Fruit fly (Drosophila melanogaster): ENCODE results near the gene CG2955.

CG2955 gene

dm6 chr2L:4121402-4121801 lies 27.7 kb upstream of the CG2955 start, which contains the start of gene Sr-CI:
Sr-CI (plus strand) TSS chr2L:4121702.
- TF ChIP-seq CG17806 (tag; optimal IDR thresholded peaks at IDR 0.05) (no peak), CG34367 (tag; optimal IDR thresholded peaks at IDR 0.05) (no peak), D1 (tag; optimal IDR thresholded peaks at IDR 0.05) (no peak), CG4496 (GFP tag; IDR thresholded peaks at IDR 0.05) (no peak), CG15710 (tag; optimal IDR thresholded peaks at IDR 0.05) (no peak), gl (tag; optimal IDR thresholded peaks at IDR 0.05) (no peak), CG10348 (GFP tag; IDR thresholded peaks at IDR 0.05) (no peak), CG8301 (tag; optimal IDR thresholded peaks at IDR 0.05) (no peak), Snoo (tag; optimal IDR thresholded peaks at IDR 0.05) (no peak), fd96Ca (GFP tag; IDR thresholded peaks at IDR 0.05) (no peak), Ets98B (GFP tag; IDR thresholded peaks at IDR 0.05) (no peak), Pif1A (GFP tag; optimal IDR thresholded peaks at IDR 0.05) (no peak), CG9948 (tag; optimal IDR thresholded peaks at IDR 0.05) (no peak), Pif1B (GFP tag; optimal IDR thresholded peaks at IDR 0.05) (no peak), CG32121 (GFP tag; IDR thresholded peaks at IDR 0.05) (no peak)

dm6 chr2L:4123050-4123449 lies 26.0 kb upstream of the CG2955 start:
- TF ChIP-seq CG8301 (tag; optimal IDR thresholded peaks at IDR 0.05) (no peak), CG15710 (tag; optimal IDR thresholded peaks at IDR 0.05) (no peak), CG13204 (GFP tag; optimal IDR thresholded peaks at IDR 0.05) (no peak), Ets98B (GFP tag; IDR thresholded peaks at IDR 0.05) (no peak), gl (tag; optimal IDR thresholded peaks at IDR 0.05) (no peak), CG32121 (GFP tag; IDR thresholded peaks at IDR 0.05) (no peak)

dm6 chr2L:4124629-4125350 lies 24.3 kb upstream of the CG2955 start:
- TF ChIP-seq CG15710 (tag; optimal IDR thresholded peaks at IDR 0.05), result peak; percentile 18
- peak; percentile 32 for TF ChIP-seq CG8159 (tag; optimal IDR thresholded peaks at IDR 0.05)
- no peak for TF ChIP-seq CG34367 (tag; optimal IDR thresholded peaks at IDR 0.05)

DNA sequence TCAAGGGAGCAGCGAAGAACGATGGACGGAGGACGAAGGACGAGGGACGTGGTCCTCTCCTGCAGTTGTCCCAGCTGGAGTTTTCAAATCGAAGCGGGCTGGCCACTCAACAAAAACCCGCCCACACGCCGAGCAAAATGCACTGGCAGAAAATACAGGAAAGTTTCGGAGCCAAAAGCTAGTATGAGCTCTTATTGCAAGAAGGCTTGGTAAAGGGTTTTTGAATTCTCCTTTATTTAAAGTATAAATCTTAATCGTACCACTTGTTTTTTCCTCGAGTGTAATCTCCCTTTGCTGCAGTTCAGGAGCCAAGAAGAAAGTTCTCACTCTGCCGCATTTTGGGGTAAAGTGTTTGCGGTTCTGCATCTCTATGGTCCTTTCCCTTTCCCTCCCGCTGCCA lies 20.2 kb upstream of the CG2955 start:
- TF ChIP-seq CG9948 (tag; optimal IDR thresholded peaks at IDR 0.05) (no peak), CG8159 (tag; optimal IDR thresholded peaks at IDR 0.05) (peak; percentile 21), CG15710 (tag; optimal IDR thresholded peaks at IDR 0.05) (peak; percentile 1)

dm6 chr2L:4132303-4132702 lies 16.8 kb upstream of the CG2955 start:
- TF ChIP-seq CG12605 (GFP tag; IDR thresholded peaks at IDR 0.05) (no peak), D1 (tag; optimal IDR thresholded peaks at IDR 0.05) (no peak), Ets98B (GFP tag; IDR thresholded peaks at IDR 0.05) (no peak)

DNA sequence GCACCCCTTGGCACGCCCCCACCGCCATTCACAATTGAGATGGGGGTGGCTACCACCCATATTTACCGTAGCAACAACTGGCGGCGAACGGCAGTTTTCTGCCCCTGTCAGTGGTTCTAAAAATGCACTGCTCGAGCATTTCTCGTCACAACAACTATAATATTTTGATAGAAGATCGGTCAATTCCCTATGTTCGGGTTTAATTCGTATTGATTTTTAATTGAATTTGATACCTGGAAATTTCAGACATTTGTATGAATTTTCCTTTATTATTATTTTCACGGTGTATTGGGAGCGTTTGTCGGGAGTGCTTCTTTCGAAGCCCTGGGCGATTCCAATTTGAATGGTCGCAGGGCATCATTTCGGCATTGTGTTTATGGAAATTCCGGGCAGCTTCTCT lies 16.0 kb upstream of the CG2955 start:
- TF ChIP-seq CG8159 (tag; optimal IDR thresholded peaks at IDR 0.05) (peak; percentile 40), CG12605 (GFP tag; IDR thresholded peaks at IDR 0.05) (no peak)

- TF ChIP-seq CG8159 (tag; optimal IDR thresholded peaks at IDR 0.05) (peak; percentile 11), CG12605 (GFP tag; IDR thresholded peaks at IDR 0.05) (no peak)
Measured at dm6 chr2L:4133960-4134359, 15.1 kb upstream of the CG2955 start.

DNA sequence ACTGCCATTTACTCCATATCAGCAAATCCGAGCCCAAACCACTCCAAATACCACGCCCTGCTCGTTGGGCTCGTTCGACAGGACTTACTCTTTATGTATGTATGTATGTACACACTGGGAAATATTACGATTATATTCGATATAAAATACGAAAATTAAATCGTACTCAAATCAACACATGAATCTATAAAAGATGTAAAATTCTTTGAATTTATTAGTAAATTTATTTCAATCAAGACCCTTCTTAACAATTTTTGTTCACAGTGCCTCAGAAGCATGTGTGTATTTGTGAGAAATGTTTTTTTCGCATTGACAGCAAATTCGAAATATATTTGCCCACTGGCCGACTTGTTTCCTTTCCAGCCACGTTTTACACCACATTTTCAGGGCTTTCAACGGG lies 2.8 kb upstream of the CG2955 start:
- TF ChIP-seq CG32121 (GFP tag; IDR thresholded peaks at IDR 0.05), result no peak
- TF ChIP-seq Pif1B (GFP tag; optimal IDR thresholded peaks at IDR 0.05), result no peak
- TF ChIP-seq CG10348 (GFP tag; IDR thresholded peaks at IDR 0.05), result no peak
- no peak for TF ChIP-seq CG4496 (GFP tag; IDR thresholded peaks at IDR 0.05)
- TF ChIP-seq CG8301 (tag; optimal IDR thresholded peaks at IDR 0.05), result no peak
- no peak for TF ChIP-seq CG34367 (tag; optimal IDR thresholded peaks at IDR 0.05)
- no peak for TF ChIP-seq gl (tag; optimal IDR thresholded peaks at IDR 0.05)
- TF ChIP-seq Pif1A (GFP tag; optimal IDR thresholded peaks at IDR 0.05), result no peak
- TF ChIP-seq Snoo (tag; optimal IDR thresholded peaks at IDR 0.05), result no peak
- TF ChIP-seq fd96Ca (GFP tag; IDR thresholded peaks at IDR 0.05), result no peak
- TF ChIP-seq EcR (GFP tag; optimal IDR thresholded peaks at IDR 0.05), result no peak
- no peak for TF ChIP-seq CG9948 (tag; optimal IDR thresholded peaks at IDR 0.05)
- TF ChIP-seq CG8159 (tag; optimal IDR thresholded peaks at IDR 0.05), result no peak
- TF ChIP-seq CG14655 (GFP tag; optimal IDR thresholded peaks at IDR 0.05), result no peak
- TF ChIP-seq Ets98B (GFP tag; IDR thresholded peaks at IDR 0.05), result no peak

Measured in whole organism, pupa.